Fruit fly (Drosophila melanogaster) whole organism, embryonic: ENCODE results near the gene CG13369.
A peak's percentile ranks its signal among the peaks of the same experiment; 100 is the strongest.

Experiments used
- Adf1 ChIP-seq: fragments of 200-800 bp; sonication (Bioruptor generic); IDR thresholded peaks from 2 replicates; pipeline ENCODE4 v1.3.6; 2022; ENCODE audit warnings: missing biosample characterization, missing genetic modification characterization
- CG10267 ChIP-seq: fragments of 200-800 bp; sonication (Bioruptor generic); optimal IDR thresholded peaks from 2 replicates; lab custom pipeline; 2018; ENCODE audit warnings: missing biosample characterization, mild to moderate bottlenecking, missing genetic modification characterization, moderate library complexity
- CG10654 ChIP-seq: fragments of 200-800 bp; sonication (Bioruptor generic); optimal IDR thresholded peaks from 2 replicates; lab custom pipeline; 2016; ENCODE audit warnings: missing biosample characterization, missing genetic modification characterization
- CG11504 ChIP-seq: fragments of 200-800 bp; sonication (Bioruptor generic); optimal IDR thresholded peaks from 3 replicates; lab custom pipeline; 2019; ENCODE audit warnings: missing biosample characterization, mild to moderate bottlenecking, missing genetic modification characterization, moderate library complexity
- CG11695 ChIP-seq: fragments of 200-800 bp; sonication (Bioruptor generic); IDR thresholded peaks from 3 replicates; pipeline ENCODE4 v1.3.6; 2022; ENCODE audit warnings: missing biosample characterization, missing genetic modification characterization
- CG12155 ChIP-seq: fragments of 200-800 bp; sonication (Bioruptor generic); optimal IDR thresholded peaks from 3 replicates; lab custom pipeline; 2016; ENCODE audit warnings: missing biosample characterization, missing genetic modification characterization
- CG12299 ChIP-seq: fragments of 200-800 bp; sonication (Bioruptor generic); optimal IDR thresholded peaks from 2 replicates; lab custom pipeline; 2018; ENCODE audit warnings: missing biosample characterization, mild to moderate bottlenecking, missing genetic modification characterization
- CG1233 ChIP-seq: fragments of 200-800 bp; sonication (Bioruptor generic); optimal IDR thresholded peaks from 4 replicates; lab custom pipeline; 2018; ENCODE audit warnings: missing biosample characterization, mild to moderate bottlenecking, missing genetic modification characterization
- CG13287 ChIP-seq: fragments of 200-800 bp; sonication (Bioruptor generic); IDR thresholded peaks from 2 replicates; pipeline ENCODE4 v1.3.6; 2022; ENCODE audit warnings: missing biosample characterization, missing genetic modification characterization; ENCODE audit not compliant: partially characterized antibody
- CG14710 ChIP-seq: fragments of 200-800 bp; sonication (Bioruptor generic); optimal IDR thresholded peaks from 3 replicates; lab custom pipeline; 2019; ENCODE audit warnings: missing biosample characterization, mild to moderate bottlenecking, missing genetic modification characterization, moderate library complexity
- CG16863 ChIP-seq: fragments of 200-800 bp; sonication (Bioruptor generic); optimal IDR thresholded peaks from 3 replicates; lab custom pipeline; 2016; ENCODE audit warnings: missing biosample characterization, missing genetic modification characterization
- CG17186 ChIP-seq: fragments of 200-800 bp; sonication (Bioruptor generic); optimal IDR thresholded peaks from 3 replicates; lab custom pipeline; 2017; ENCODE audit warnings: missing biosample characterization, missing genetic modification reagents, missing genetic modification characterization
- CG17912 ChIP-seq: fragments of 200-800 bp; sonication (Bioruptor generic); optimal IDR thresholded peaks from 2 replicates; lab custom pipeline; 2018; ENCODE audit warnings: missing biosample characterization, mild to moderate bottlenecking, missing genetic modification characterization
- CG30020 ChIP-seq: fragments of 200-800 bp; optimal IDR thresholded peaks from 2 replicates; lab custom pipeline; 2019; ENCODE audit warnings: missing biosample characterization, mild to moderate bottlenecking, missing genetic modification characterization, moderate library complexity
- CG34224 ChIP-seq: fragments of 200-800 bp; sonication (Bioruptor generic); IDR thresholded peaks from 3 replicates; pipeline ENCODE4 v1.3.6; 2022; ENCODE audit warnings: missing biosample characterization, missing genetic modification characterization; ENCODE audit not compliant: partially characterized antibody
- CG34376 ChIP-seq: fragments of 200-800 bp; sonication (Bioruptor generic); optimal IDR thresholded peaks from 2 replicates; lab custom pipeline; 2018; ENCODE audit warnings: missing biosample characterization, mild to moderate bottlenecking, missing genetic modification characterization
- CG4360 ChIP-seq: fragments of 200-800 bp; sonication (Bioruptor generic); IDR thresholded peaks from 2 replicates; pipeline ENCODE4 v1.3.6; 2022; ENCODE audit warnings: missing biosample characterization, missing genetic modification characterization
- CG6791 ChIP-seq: fragments of 200-800 bp; sonication (Bioruptor generic); IDR thresholded peaks from 3 replicates; pipeline ENCODE4 v1.3.6; 2022; ENCODE audit warnings: missing biosample characterization, missing genetic modification characterization; ENCODE audit not compliant: partially characterized antibody
- CG7987 ChIP-seq: fragments of 200-800 bp; sonication (Bioruptor generic); optimal IDR thresholded peaks from 2 replicates; lab custom pipeline; 2018; ENCODE audit warnings: missing biosample characterization, mild to moderate bottlenecking, missing genetic modification characterization, moderate library complexity
- CG8924 ChIP-seq: fragments of 200-800 bp; optimal IDR thresholded peaks from 3 replicates; lab custom pipeline; 2019; ENCODE audit warnings: missing biosample characterization, mild to moderate bottlenecking, missing genetic modification characterization, moderate library complexity
- CG9797 ChIP-seq: fragments of 200-800 bp; sonication (Bioruptor generic); optimal IDR thresholded peaks from 3 replicates; lab custom pipeline; 2018; ENCODE audit warnings: missing biosample characterization, mild to moderate bottlenecking, missing genetic modification characterization
- Camta ChIP-seq: fragments of 200-800 bp; sonication (Bioruptor generic); optimal IDR thresholded peaks from 2 replicates; lab custom pipeline; 2016; ENCODE audit warnings: missing biosample characterization, missing genetic modification characterization
- Deaf1 ChIP-seq: fragments of 200-800 bp; optimal IDR thresholded peaks from 3 replicates; lab custom pipeline; 2019; ENCODE audit warnings: missing biosample characterization, mild to moderate bottlenecking, missing genetic modification characterization, moderate library complexity
- Dek ChIP-seq: fragments of 200-800 bp; sonication (Bioruptor generic); optimal IDR thresholded peaks from 3 replicates; lab custom pipeline; 2019; ENCODE audit warnings: missing biosample characterization, mild to moderate bottlenecking, missing genetic modification characterization, moderate library complexity
- Dll ChIP-seq: fragments of 200-800 bp; sonication (Bioruptor generic); IDR thresholded peaks from 4 replicates; pipeline ENCODE4 v1.3.6; 2022; ENCODE audit warnings: missing biosample characterization, missing genetic modification characterization; ENCODE audit not compliant: partially characterized antibody
- Gug ChIP-seq: fragments of 200-800 bp; sonication (Bioruptor generic); IDR thresholded peaks from 4 replicates; pipeline ENCODE4 v1.3.6; 2022; ENCODE audit warnings: missing biosample characterization, missing genetic modification characterization
- Mad ChIP-seq: fragments of 200-800 bp; sonication (Bioruptor generic); optimal IDR thresholded peaks from 2 replicates; lab custom pipeline; 2016; ENCODE audit warnings: missing biosample characterization, missing genetic modification characterization
- Myb ChIP-seq: fragments of 200-800 bp; sonication (Bioruptor generic); optimal IDR thresholded peaks from 2 replicates; lab custom pipeline; 2016; ENCODE audit warnings: missing biosample characterization, missing genetic modification characterization
- Nf-YC ChIP-seq: fragments of 200-800 bp; optimal IDR thresholded peaks from 3 replicates; lab custom pipeline; 2019; ENCODE audit warnings: missing biosample characterization, mild to moderate bottlenecking, missing genetic modification characterization, moderate library complexity
- Pdp1 ChIP-seq, 2 experiments: fragments of 200-800 bp; sonication (Bioruptor generic); optimal IDR thresholded peaks; 3 replicates each; lab custom pipeline; 2016; ENCODE audit warnings: missing biosample characterization in 2 of 2, missing genetic modification characterization in 2 of 2, mild to moderate bottlenecking in 1 of 2, moderate library complexity in 1 of 2
- Scr ChIP-seq: fragments of 200-800 bp; sonication (Bioruptor generic); IDR thresholded peaks from 2 replicates; pipeline ENCODE4 v1.3.6; 2022; ENCODE audit warnings: missing biosample characterization, missing genetic modification characterization; ENCODE audit not compliant: partially characterized antibody
- Sry-β ChIP-seq: fragments of 200-800 bp; sonication (Bioruptor generic); optimal IDR thresholded peaks from 2 replicates; lab custom pipeline; 2018; ENCODE audit warnings: missing biosample characterization, mild to moderate bottlenecking, missing genetic modification characterization, moderate library complexity
- Sry-δ ChIP-seq: fragments of 200-800 bp; sonication (Bioruptor generic); optimal IDR thresholded peaks from 2 replicates; lab custom pipeline; 2016; ENCODE audit warnings: missing biosample characterization, missing genetic modification characterization
- cato ChIP-seq: fragments of 200-800 bp; sonication (Bioruptor generic); optimal IDR thresholded peaks from 2 replicates; lab custom pipeline; 2016; ENCODE audit warnings: missing biosample characterization, missing genetic modification characterization, borderline replicate concordance
- chinmo ChIP-seq: fragments of 200-800 bp; sonication (Bioruptor generic); IDR thresholded peaks from 4 replicates; pipeline ENCODE4 v1.3.6; 2022; ENCODE audit warnings: missing biosample characterization, missing genetic modification characterization; ENCODE audit not compliant: partially characterized antibody
- ci ChIP-seq: fragments of 200-800 bp; sonication (Bioruptor generic); IDR thresholded peaks from 3 replicates; pipeline ENCODE4 v1.3.6; 2022; ENCODE audit warnings: missing biosample characterization, missing genetic modification characterization
- exex ChIP-seq: fragments of 200-800 bp; sonication (Bioruptor generic); optimal IDR thresholded peaks from 4 replicates; lab custom pipeline; 2018; ENCODE audit warnings: missing biosample characterization, mild to moderate bottlenecking, missing genetic modification characterization, moderate library complexity
- gfzf ChIP-seq: fragments of 200-800 bp; sonication (Bioruptor generic); optimal IDR thresholded peaks from 2 replicates; lab custom pipeline; 2016; ENCODE audit warnings: missing biosample characterization, mild to moderate bottlenecking, missing genetic modification characterization, moderate library complexity
- grau ChIP-seq: fragments of 200-800 bp; optimal IDR thresholded peaks from 3 replicates; lab custom pipeline; 2019; ENCODE audit warnings: missing biosample characterization, mild to moderate bottlenecking, missing genetic modification characterization, moderate library complexity
- hbn ChIP-seq: fragments of 200-800 bp; sonication (Bioruptor generic); IDR thresholded peaks from 2 replicates; pipeline ENCODE4 v1.3.6; 2022; ENCODE audit warnings: missing biosample characterization, missing genetic modification characterization; ENCODE audit not compliant: partially characterized antibody
- nerfin-2 ChIP-seq: fragments of 200-800 bp; sonication (Bioruptor generic); IDR thresholded peaks from 2 replicates; pipeline ENCODE4 v1.3.6; 2022; ENCODE audit warnings: missing biosample characterization, missing genetic modification characterization; ENCODE audit not compliant: partially characterized antibody
- pzg ChIP-seq: fragments of 200-800 bp; sonication (Bioruptor generic); optimal IDR thresholded peaks from 3 replicates; lab custom pipeline; 2018; ENCODE audit warnings: missing biosample characterization, mild to moderate bottlenecking, missing genetic modification characterization, moderate library complexity
- sim ChIP-seq: fragments of 200-800 bp; sonication (Bioruptor generic); IDR thresholded peaks from 2 replicates; pipeline ENCODE4 v1.3.6; 2022; ENCODE audit warnings: missing biosample characterization, missing genetic modification characterization
- slbo ChIP-seq: fragments of 200-800 bp; sonication (Bioruptor generic); IDR thresholded peaks from 2 replicates; pipeline ENCODE4 v1.3.6; 2022; ENCODE audit warnings: missing biosample characterization, missing genetic modification characterization
- trem ChIP-seq: fragments of 200-800 bp; optimal IDR thresholded peaks from 3 replicates; lab custom pipeline; 2019; ENCODE audit warnings: missing biosample characterization, mild to moderate bottlenecking, missing genetic modification characterization, moderate library complexity
- unc-4 ChIP-seq: fragments of 200-800 bp; sonication (Bioruptor generic); IDR thresholded peaks from 2 replicates; pipeline ENCODE4 v1.3.6; 2022; ENCODE audit warnings: missing biosample characterization, missing genetic modification characterization; ENCODE audit not compliant: partially characterized antibody
- unpg ChIP-seq: fragments of 200-800 bp; sonication (Bioruptor generic); optimal IDR thresholded peaks from 3 replicates; lab custom pipeline; 2018; ENCODE audit warnings: missing biosample characterization, mild to moderate bottlenecking, missing genetic modification characterization, moderate library complexity
- usp ChIP-seq: fragments of >200 bp; optimal IDR thresholded peaks from 2 replicates; lab custom pipeline; 2017; ENCODE audit warnings: missing biosample characterization, missing genetic modification characterization
- zen2 ChIP-seq: fragments of 200-800 bp; sonication (Bioruptor generic); IDR thresholded peaks from 3 replicates; pipeline ENCODE4 v1.3.6; 2022; ENCODE audit warnings: missing biosample characterization, missing genetic modification characterization; ENCODE audit not compliant: partially characterized antibody

The CG13369 gene

dm6 chrX:620102-620430 lies 3.2 kb upstream of the CG13369 start, which contains the start of gene spdi (continued):
- peak; percentile 40; the same call in 1 of the 3 replicates for TF ChIP-seq CG34224 (GFP tag; lab: Robert Waterston, UW)
- no peak for TF ChIP-seq usp (GFP tag; lab: Kevin White, UChicago)
- no peak for TF ChIP-seq Camta (GFP tag; lab: Kevin White, UChicago)
- TF ChIP-seq grau (tag; lab: Kevin White, UChicago), result peak; percentile 4
- TF ChIP-seq Gug (GFP tag; lab: Robert Waterston, UW), result no peak
- TF ChIP-seq CG12299 (tag; lab: Kevin White, UChicago), result peak; percentile 9
- no peak for TF ChIP-seq Dek
- no peak for TF ChIP-seq CG1233
- TF ChIP-seq ci, result peak; percentile 28; the same call in 1 of the 3 replicates
- peak; percentile 46 for TF ChIP-seq CG17186 (GFP tag; lab: Kevin White, UChicago)
- TF ChIP-seq Scr (GFP tag; lab: Robert Waterston, UW), result peak; percentile 47
- peak; percentile 29 for TF ChIP-seq CG10267 (tag; lab: Kevin White, UChicago)
- TF ChIP-seq cato (GFP tag; lab: Kevin White, UChicago), result no peak
- TF ChIP-seq trem (tag; lab: Kevin White, UChicago), result peak; percentile 37
- peak; percentile 28 for TF ChIP-seq CG34376 (GFP tag; lab: Kevin White, UChicago)
- no peak for TF ChIP-seq CG16863 (GFP tag; lab: Kevin White, UChicago)
- TF ChIP-seq CG8924, result peak; percentile 71
- TF ChIP-seq CG11504 (tag; lab: Kevin White, UChicago), result peak; percentile 5
- peak; percentile 50 for TF ChIP-seq Deaf1 (tag; lab: Kevin White, UChicago)
- TF ChIP-seq CG7987 (GFP tag; lab: Kevin White, UChicago), result no peak
- TF ChIP-seq CG13287 (GFP tag; lab: Robert Waterston, UW), result peak; percentile 58; the same call in 1 of the 2 replicates
- peak; percentile 89 for TF ChIP-seq Sry-δ (GFP tag; lab: Kevin White, UChicago)
- peak; percentile 86 for TF ChIP-seq gfzf
- no peak for TF ChIP-seq unpg (GFP tag; lab: Kevin White, UChicago)
- peak; percentile 66 for TF ChIP-seq Nf-YC (tag; lab: Kevin White, UChicago)
- TF ChIP-seq CG10654 (GFP tag; lab: Kevin White, UChicago), result no peak
- TF ChIP-seq chinmo, result peak; percentile 74; the same call in 1 of the 4 replicates
- TF ChIP-seq hbn (GFP tag; lab: Robert Waterston, UW), result peak; percentile 49; the same call in 1 of the 2 replicates
- peak; percentile 50; the same call in 1 of the 3 replicates for TF ChIP-seq CG6791 (GFP tag; lab: Robert Waterston, UW)
- TF ChIP-seq CG11695 (GFP tag; lab: Robert Waterston, UW), result no peak
- TF ChIP-seq CG12155 (GFP tag; lab: Kevin White, UChicago), result no peak
- TF ChIP-seq slbo, result no peak
- peak; percentile 91 for TF ChIP-seq Adf1 (GFP tag; lab: Robert Waterston, UW)
- peak; percentile 42; the same call in 2 of the 4 replicates for TF ChIP-seq Dll
- TF ChIP-seq unc-4 (GFP tag; lab: Robert Waterston, UW), result 0 out of 2 replicates have a peak, but pooled peaks have one; percentile 36
- peak; percentile 26 for TF ChIP-seq CG17912 (GFP tag; lab: Kevin White, UChicago)
- TF ChIP-seq CG9797 (GFP tag; lab: Kevin White, UChicago), result peak; percentile 79
- peak; percentile 75 for TF ChIP-seq pzg
- TF ChIP-seq CG14710 (tag; lab: Kevin White, UChicago), result peak; percentile 18
- TF ChIP-seq nerfin-2, result 0 out of 2 replicates have a peak, but pooled peaks have one; percentile 41
- TF ChIP-seq CG4360, result peak; percentile 90
- TF ChIP-seq exex, result peak; percentile 20
- no peak for TF ChIP-seq sim (GFP tag; lab: Robert Waterston, UW)
- TF ChIP-seq CG30020, result peak; percentile 12
- TF ChIP-seq Mad (GFP tag; lab: Kevin White, UChicago), result no peak
- TF ChIP-seq zen2 (GFP tag; lab: Robert Waterston, UW), result 0 out of 3 replicates have a peak, but pooled peaks have one; percentile 35
- TF ChIP-seq Myb, result peak; percentile 58
- TF ChIP-seq Sry-β (GFP tag; lab: Kevin White, UChicago), result peak; percentile 28
- TF ChIP-seq Pdp1 (GFP tag; optimal IDR thresholded peaks at IDR 0.05; lab: Kevin White, UChicago), result peak in 1 of 2 experiments; percentile 39
